Fruit fly (Drosophila melanogaster) whole organism, embryonic: ENCODE results near the gene CG3764.

Experiments
- Atf3 ChIP-seq: fragments of 200-800 bp; sonication (Bioruptor generic); optimal IDR thresholded peaks from 3 replicates; lab custom pipeline; 2016; ENCODE audit warnings: missing biosample characterization, missing genetic modification characterization
- BEAF-32 ChIP-seq: fragments of 200-800 bp; sonication (Bioruptor generic); optimal IDR thresholded peaks from 3 replicates; lab custom pipeline; 2017; ENCODE audit warnings: missing biosample characterization, missing genetic modification characterization, mild to moderate bottlenecking, moderate library complexity, missing genetic modification reagents
- CG10267 ChIP-seq: fragments of 200-800 bp; sonication (Bioruptor generic); optimal IDR thresholded peaks from 2 replicates; lab custom pipeline; 2018; ENCODE audit warnings: missing biosample characterization, mild to moderate bottlenecking, missing genetic modification characterization, moderate library complexity
- CG10274 ChIP-seq: fragments of 200-800 bp; sonication (Bioruptor generic); optimal IDR thresholded peaks from 3 replicates; lab custom pipeline; 2017; ENCODE audit warnings: missing biosample characterization, mild to moderate bottlenecking, missing genetic modification characterization
- CG11398 ChIP-seq: fragments of 200-800 bp; sonication (Bioruptor generic); optimal IDR thresholded peaks from 2 replicates; lab custom pipeline; 2016; ENCODE audit warnings: missing biosample characterization, missing genetic modification characterization
- CG15514 ChIP-seq: fragments of 200-800 bp; sonication (Bioruptor generic); optimal IDR thresholded peaks from 3 replicates; lab custom pipeline; 2017; ENCODE audit warnings: missing biosample characterization, missing genetic modification characterization, mild to moderate bottlenecking, moderate library complexity, missing genetic modification reagents
- CG15696 ChIP-seq: fragments of 200-800 bp; sonication (Bioruptor generic); optimal IDR thresholded peaks from 2 replicates; lab custom pipeline; 2019; ENCODE audit warnings: missing biosample characterization, mild to moderate bottlenecking, missing genetic modification characterization, moderate library complexity
- CG17186 ChIP-seq: fragments of 200-800 bp; sonication (Bioruptor generic); optimal IDR thresholded peaks from 3 replicates; lab custom pipeline; 2017; ENCODE audit warnings: missing biosample characterization, missing genetic modification reagents, missing genetic modification characterization
- CG18619 ChIP-seq: fragments of 200-800 bp; sonication (Bioruptor generic); optimal IDR thresholded peaks from 3 replicates; lab custom pipeline; 2017; ENCODE audit warnings: missing biosample characterization, mild to moderate bottlenecking, missing genetic modification characterization
- CG2116 ChIP-seq: fragments of 200-800 bp; sonication (Bioruptor generic); optimal IDR thresholded peaks from 3 replicates; lab custom pipeline; 2018; ENCODE audit warnings: missing biosample characterization, mild to moderate bottlenecking, missing genetic modification characterization
- CG2712 ChIP-seq: fragments of 200-800 bp; optimal IDR thresholded peaks from 3 replicates; lab custom pipeline; 2019; ENCODE audit warnings: missing biosample characterization, mild to moderate bottlenecking, missing genetic modification characterization, moderate library complexity
- CG3281 ChIP-seq: fragments of 200-800 bp; sonication (Bioruptor generic); optimal IDR thresholded peaks from 3 replicates; lab custom pipeline; 2017; ENCODE audit warnings: missing biosample characterization, mild to moderate bottlenecking, missing genetic modification characterization
- CG33557 ChIP-seq: fragments of 200-800 bp; sonication (Bioruptor generic); optimal IDR thresholded peaks from 2 replicates; lab custom pipeline; 2019; ENCODE audit warnings: missing biosample characterization, mild to moderate bottlenecking, missing genetic modification characterization, moderate library complexity
- CG3995 ChIP-seq: fragments of 200-800 bp; sonication (Bioruptor generic); optimal IDR thresholded peaks from 3 replicates; lab custom pipeline; 2016; ENCODE audit warnings: missing biosample characterization, missing genetic modification characterization
- CG42726 ChIP-seq: fragments of 200-800 bp; sonication (Bioruptor generic); IDR thresholded peaks from 2 replicates; pipeline ENCODE4 v1.3.6; 2022; ENCODE audit warnings: missing biosample characterization, missing genetic modification characterization; ENCODE audit not compliant: partially characterized antibody
- CG4707 ChIP-seq: fragments of 200-800 bp; sonication (Bioruptor generic); optimal IDR thresholded peaks from 2 replicates; lab custom pipeline; 2018; ENCODE audit warnings: missing biosample characterization, mild to moderate bottlenecking, missing genetic modification characterization, moderate library complexity
- CG7839 ChIP-seq: fragments of 200-800 bp; sonication (Bioruptor generic); optimal IDR thresholded peaks from 3 replicates; lab custom pipeline; 2018; ENCODE audit warnings: missing biosample characterization, mild to moderate bottlenecking, missing genetic modification characterization, moderate library complexity
- CG8290 ChIP-seq, 3 experiments: fragments of 200-800 bp; sonication (Bioruptor generic); optimal IDR thresholded peaks; 2 replicates each; lab custom pipeline; 2016 to 2019; ENCODE audit warnings: missing biosample characterization in 3 of 3, missing genetic modification characterization in 3 of 3, mild to moderate bottlenecking in 2 of 3, moderate library complexity in 1 of 3
- D19A ChIP-seq: fragments of 200-800 bp; optimal IDR thresholded peaks from 3 replicates; lab custom pipeline; 2019; ENCODE audit warnings: missing biosample characterization, mild to moderate bottlenecking, missing genetic modification characterization, moderate library complexity
- Dbx ChIP-seq: fragments of 200-800 bp; sonication (Bioruptor generic); IDR thresholded peaks from 3 replicates; pipeline ENCODE4 v1.3.6; 2022; ENCODE audit warnings: missing biosample characterization, missing genetic modification characterization
- Dll ChIP-seq: fragments of 200-800 bp; sonication (Bioruptor generic); IDR thresholded peaks from 4 replicates; pipeline ENCODE4 v1.3.6; 2022; ENCODE audit warnings: missing biosample characterization, missing genetic modification characterization; ENCODE audit not compliant: partially characterized antibody
- Doc3 ChIP-seq: fragments of 200-800 bp; sonication (Bioruptor generic); IDR thresholded peaks from 3 replicates; pipeline ENCODE4 v1.3.6; 2022; ENCODE audit warnings: missing biosample characterization, missing genetic modification characterization; ENCODE audit not compliant: partially characterized antibody
- E2f1 ChIP-seq: fragments of 200-800 bp; sonication (Bioruptor generic); IDR thresholded peaks from 2 replicates; pipeline ENCODE4 v1.3.6; 2022; ENCODE audit warnings: missing biosample characterization, missing genetic modification characterization
- Ets65A ChIP-seq: fragments of 200-800 bp; sonication (Bioruptor generic); peaks from one replicate; lab custom pipeline; 2016; ENCODE audit warnings: missing biosample characterization, missing genetic modification characterization
- Hmx ChIP-seq: fragments of 200-800 bp; sonication (Bioruptor generic); optimal IDR thresholded peaks from 2 replicates; lab custom pipeline; 2016; ENCODE audit warnings: missing biosample characterization, missing genetic modification characterization
- Hr51 ChIP-seq, 2 experiments: fragments of 200-800 bp; sonication (Bioruptor generic); optimal IDR thresholded peaks; 2 replicates in 1 of 2; 3 replicates in 1 of 2; lab custom pipeline; 2016 to 2018; ENCODE audit warnings: missing biosample characterization in 2 of 2, missing genetic modification characterization in 2 of 2, mild to moderate bottlenecking in 1 of 2, moderate library complexity in 1 of 2
- Jarid2 ChIP-seq: fragments of 200-800 bp; sonication (Bioruptor generic); optimal IDR thresholded peaks from 3 replicates; lab custom pipeline; 2017; ENCODE audit warnings: mild to moderate bottlenecking, missing biosample characterization, missing genetic modification reagents, missing genetic modification characterization
- MESR4 ChIP-seq: fragments of 200-800 bp; sonication (Bioruptor generic); optimal IDR thresholded peaks from 2 replicates; lab custom pipeline; 2018; ENCODE audit warnings: missing biosample characterization, mild to moderate bottlenecking, missing genetic modification characterization, moderate library complexity
- Meics ChIP-seq: fragments of 200-800 bp; sonication (Bioruptor generic); optimal IDR thresholded peaks from 2 replicates; lab custom pipeline; 2017; ENCODE audit warnings: missing biosample characterization, mild to moderate bottlenecking, missing genetic modification characterization
- NfI ChIP-seq: fragments of 200-800 bp; sonication (Bioruptor generic); optimal IDR thresholded peaks from 3 replicates; lab custom pipeline; 2018; ENCODE audit warnings: missing biosample characterization, mild to moderate bottlenecking, missing genetic modification characterization, moderate library complexity
- Opbp ChIP-seq: fragments of 200-800 bp; sonication (Bioruptor generic); IDR thresholded peaks from 3 replicates; pipeline ENCODE4 v1.3.6; 2022; ENCODE audit warnings: missing biosample characterization, missing genetic modification characterization; ENCODE audit not compliant: partially characterized antibody
- PHDP ChIP-seq: fragments of 200-800 bp; sonication (Bioruptor generic); optimal IDR thresholded peaks from 3 replicates; lab custom pipeline; 2018; ENCODE audit warnings: missing biosample characterization, mild to moderate bottlenecking, missing genetic modification characterization, moderate library complexity
- Sry-δ ChIP-seq: fragments of 200-800 bp; sonication (Bioruptor generic); optimal IDR thresholded peaks from 2 replicates; lab custom pipeline; 2016; ENCODE audit warnings: missing biosample characterization, missing genetic modification characterization
- ac ChIP-seq: fragments of 200-800 bp; sonication (Bioruptor generic); optimal IDR thresholded peaks from 3 replicates; lab custom pipeline; 2017; ENCODE audit warnings: missing biosample characterization, mild to moderate bottlenecking, missing genetic modification characterization
- aop ChIP-seq: fragments of 200-800 bp; sonication (Bioruptor generic); IDR thresholded peaks from 2 replicates; pipeline ENCODE4 v1.3.6; 2022; ENCODE audit warnings: missing biosample characterization, missing genetic modification characterization
- ara ChIP-seq: fragments of 200-800 bp; sonication (Bioruptor generic); IDR thresholded peaks from 2 replicates; pipeline ENCODE4 v1.3.6; 2022; ENCODE audit warnings: missing biosample characterization, missing genetic modification characterization
- bbx ChIP-seq: fragments of 200-800 bp; sonication (Bioruptor generic); IDR thresholded peaks from 2 replicates; pipeline ENCODE4 v1.3.6; 2022; ENCODE audit warnings: missing biosample characterization, missing genetic modification characterization; ENCODE audit not compliant: partially characterized antibody
- da ChIP-seq: fragments of 200-800 bp; sonication (Bioruptor generic); optimal IDR thresholded peaks from 2 replicates; lab custom pipeline; 2016; ENCODE audit warnings: missing biosample characterization, missing genetic modification characterization
- danr ChIP-seq: fragments of 200-800 bp; sonication (Bioruptor generic); IDR thresholded peaks from 2 replicates; pipeline ENCODE4 v1.3.6; 2022; ENCODE audit warnings: missing biosample characterization, missing genetic modification characterization
- dmrt11E ChIP-seq: fragments of 200-800 bp; sonication (Bioruptor generic); optimal IDR thresholded peaks from 3 replicates; lab custom pipeline; 2018; ENCODE audit warnings: missing biosample characterization, mild to moderate bottlenecking, missing genetic modification characterization, moderate library complexity
- eyg ChIP-seq: fragments of 200-800 bp; sonication (Bioruptor generic); optimal IDR thresholded peaks from 3 replicates; lab custom pipeline; 2016; ENCODE audit warnings: missing biosample characterization, missing genetic modification characterization
- gcm ChIP-seq: fragments of 200-800 bp; sonication (Bioruptor generic); optimal IDR thresholded peaks from 2 replicates; lab custom pipeline; 2019; ENCODE audit warnings: missing biosample characterization, mild to moderate bottlenecking, missing genetic modification characterization, moderate library complexity
- hkb ChIP-seq, 2 experiments: fragments of 200-800 bp in 1 of 2; fragments of >200 bp in 1 of 2; sonication (Bioruptor generic) in 1 of 2; IDR thresholded peaks in 1 of 2; optimal IDR thresholded peaks in 1 of 2; 2 replicates each; pipeline versions ENCODE4 v1.3.6 to Lab custom; 2017 to 2022; ENCODE audit warnings: missing biosample characterization in 1 of 2, missing genetic modification characterization in 1 of 2
- sisA ChIP-seq: fragments of 200-800 bp; sonication (Bioruptor generic); IDR thresholded peaks from 2 replicates; pipeline ENCODE4 v1.3.6; 2022; ENCODE audit warnings: missing biosample characterization, missing genetic modification characterization
- stwl ChIP-seq: fragments of 200-800 bp; sonication (Bioruptor generic); optimal IDR thresholded peaks from 3 replicates; lab custom pipeline; 2018; ENCODE audit warnings: missing biosample characterization, mild to moderate bottlenecking, missing genetic modification characterization, moderate library complexity
- sug ChIP-seq: fragments of 200-800 bp; optimal IDR thresholded peaks from 2 replicates; lab custom pipeline; 2019; ENCODE audit warnings: missing biosample characterization, mild to moderate bottlenecking, missing genetic modification characterization, moderate library complexity
- vvl ChIP-seq: fragments of 200-800 bp; sonication (Bioruptor generic); IDR thresholded peaks from 2 replicates; pipeline ENCODE4 v1.3.6; 2022; ENCODE audit warnings: missing biosample characterization, missing genetic modification characterization
- wdn ChIP-seq: fragments of 200-800 bp; sonication (Bioruptor generic); IDR thresholded peaks from 2 replicates; pipeline ENCODE4 v1.3.6; 2022; ENCODE audit warnings: missing biosample characterization, missing genetic modification characterization
- z ChIP-seq: fragments of 200-800 bp; sonication (Bioruptor generic); IDR thresholded peaks from 3 replicates; pipeline ENCODE4 v1.3.6; 2022; ENCODE audit warnings: missing biosample characterization, missing genetic modification characterization

Gene CG3764

DNA sequence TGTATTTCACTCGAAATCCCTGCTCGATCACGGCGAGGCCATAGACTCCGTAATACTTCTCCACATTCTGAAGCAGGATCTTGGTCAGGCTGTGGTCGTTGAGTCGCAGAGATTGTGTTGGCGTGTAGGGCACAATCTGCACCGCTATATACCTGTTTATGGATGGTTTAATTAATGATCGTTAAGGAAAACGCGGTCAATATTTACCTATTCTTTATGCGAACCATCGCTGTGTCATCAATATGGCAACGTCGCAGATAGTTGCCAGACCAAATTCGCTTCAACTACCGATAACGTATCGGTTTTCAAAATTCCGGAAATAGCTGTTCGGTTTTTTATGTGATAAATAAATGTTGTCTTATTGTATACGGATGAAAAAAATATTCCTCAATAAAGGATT lies 32.4 kb upstream of the CG3764 start, which contains the start of gene Pop5 (continued):
- TF ChIP-seq MESR4 (GFP tag; lab: Kevin White, UChicago) (peak; percentile 54), Dll (0 out of 4 replicates have a peak, but pooled peaks have one; percentile 33), CG10274 (no peak), Hr51 (GFP tag; optimal IDR thresholded peaks at IDR 0.05; lab: Kevin White, UChicago) (no peak), Doc3 (GFP tag; lab: Robert Waterston, UW) (0 out of 3 replicates have a peak, but pooled peaks have one; percentile 20), da (GFP tag; lab: Kevin White, UChicago) (no peak), CG10267 (peak; percentile 24), wdn (GFP tag; lab: Robert Waterston, UW) (no peak), CG2116 (GFP tag; lab: Kevin White, UChicago) (peak; percentile 65), eyg (GFP tag; lab: Kevin White, UChicago) (no peak), danr (GFP tag; lab: Robert Waterston, UW) (no peak), CG33557 (GFP tag; lab: Kevin White, UChicago) (peak; percentile 3), z (GFP tag; lab: Robert Waterston, UW) (no peak), vvl (GFP tag; lab: Robert Waterston, UW) (peak; percentile 49), Jarid2 (GFP tag; lab: Kevin White, UChicago) (no peak), Atf3 (GFP tag; lab: Kevin White, UChicago) (no peak), E2f1 (GFP tag; lab: Robert Waterston, UW) (no peak), ac (GFP tag; lab: Kevin White, UChicago) (no peak), CG17186 (GFP tag; lab: Kevin White, UChicago) (no peak), CG11398 (no peak), CG2712 (tag; lab: Kevin White, UChicago) (peak; percentile 2), CG42726 (GFP tag; lab: Robert Waterston, UW) (no peak), Hmx (GFP tag; lab: Kevin White, UChicago) (no peak), Sry-δ (GFP tag; lab: Kevin White, UChicago) (peak; percentile 70), CG3995 (peak; percentile 63), bbx (GFP tag; lab: Robert Waterston, UW) (peak; percentile 49; the same call in 1 of the 2 replicates), stwl (tag; lab: Kevin White, UChicago) (peak; percentile 70), NfI (GFP tag; lab: Kevin White, UChicago) (peak; percentile 34), Opbp (GFP tag; lab: Robert Waterston, UW) (0 out of 3 replicates have a peak, but pooled peaks have one; percentile 24), CG3281 (peak; percentile 19), PHDP (tag; lab: Kevin White, UChicago) (peak; percentile 38), CG8290 (GFP tag; optimal IDR thresholded peaks at IDR 0.05; lab: Kevin White, UChicago) (no peak), CG8290 (tag; optimal IDR thresholded peaks at IDR 0.05; lab: Kevin White, UChicago) (no peak), BEAF-32 (GFP tag; lab: Kevin White, UChicago) (peak; percentile 57), gcm (GFP tag; lab: Kevin White, UChicago) (peak; percentile 21), sug (tag; lab: Kevin White, UChicago) (peak; percentile 19), Dbx (GFP tag; lab: Robert Waterston, UW) (no peak), aop (GFP tag; lab: Robert Waterston, UW) (no peak), Meics (GFP tag; lab: Kevin White, UChicago) (peak; percentile 30), hkb (optimal IDR thresholded peaks at IDR 0.05; lab: Kevin White, UChicago) (no peak), hkb (GFP tag; IDR thresholded peaks at IDR 0.05; lab: Robert Waterston, UW) (0 out of 2 replicates have a peak, but pooled peaks have one; percentile 18), Ets65A (GFP tag; lab: Kevin White, UChicago) (peak; percentile 72), dmrt11E (peak; percentile 4), D19A (tag; lab: Kevin White, UChicago) (no peak), CG18619 (GFP tag; lab: Kevin White, UChicago) (no peak), CG7839 (tag; lab: Kevin White, UChicago) (no peak), CG15696 (tag; lab: Kevin White, UChicago) (peak; percentile 29), CG4707 (GFP tag; lab: Kevin White, UChicago) (no peak), ara (GFP tag; lab: Robert Waterston, UW) (no peak), sisA (GFP tag; lab: Robert Waterston, UW) (no peak), CG15514 (GFP tag; lab: Kevin White, UChicago) (peak; percentile 61)
